Worm (Caenorhabditis elegans) whole organism, late embryonic: ENCODE data around the gene M03E7.3.

Experiments used
- F13H6.1 ChIP-seq: sonication (generic microtip); optimal IDR thresholded peaks from 2 replicates; lab custom pipeline; 2016; ENCODE audit warnings: missing genetic modification characterization, missing compliant biosample characterization
- ceh-19 ChIP-seq: fragments of 200-800 bp; sonication (Bioruptor generic); optimal IDR thresholded peaks from 2 replicates; lab custom pipeline; 2018; ENCODE audit warnings: mild to moderate bottlenecking, missing genetic modification characterization, missing compliant biosample characterization
- ceh-2 ChIP-seq: sonication (generic microtip); optimal IDR thresholded peaks from 2 replicates; lab custom pipeline; 2016; ENCODE audit warnings: missing genotype, missing genetic modification characterization, missing compliant biosample characterization
- ceh-34 ChIP-seq: sonication (generic microtip); optimal IDR thresholded peaks from 2 replicates; lab custom pipeline; 2016; ENCODE audit warnings: mild to moderate bottlenecking, missing genetic modification characterization, missing compliant biosample characterization
- lin-11 ChIP-seq: fragments of 200-800 bp; sonication (Bioruptor generic); optimal IDR thresholded peaks from 2 replicates; lab custom pipeline; 2018; ENCODE audit warnings: mild to moderate bottlenecking, missing genetic modification characterization, missing compliant biosample characterization
- nhr-11 ChIP-seq: fragments of 150-350 bp; optimal IDR thresholded peaks from 2 replicates; lab custom pipeline; 2014; ENCODE audit warnings: missing biosample characterization, missing genetic modification characterization
- pqm-1 ChIP-seq: sonication (generic microtip); optimal IDR thresholded peaks from 2 replicates; lab custom pipeline; 2016; ENCODE audit warnings: missing genetic modification characterization, missing compliant biosample characterization
- rnt-1 ChIP-seq: sonication (generic microtip); optimal IDR thresholded peaks from 2 replicates; lab custom pipeline; 2016; ENCODE audit warnings: missing genetic modification characterization, missing compliant biosample characterization
- tbx-2 ChIP-seq: sonication (generic microtip); optimal IDR thresholded peaks from 2 replicates; lab custom pipeline; 2016; ENCODE audit warnings: missing genetic modification characterization, missing compliant biosample characterization
- ttx-3 ChIP-seq: sonication (generic microtip); optimal IDR thresholded peaks from 2 replicates; lab custom pipeline; 2016; ENCODE audit warnings: missing genetic modification reagents, missing genetic modification characterization, missing compliant biosample characterization
- unc-3 ChIP-seq, 2 experiments: fragments of 200-800 bp in 1 of 2; sonication (Bioruptor generic) in 1 of 2; sonication (generic microtip) in 1 of 2; conservative IDR thresholded peaks in 1 of 2; optimal IDR thresholded peaks in 1 of 2; 2 replicates each; pipeline versions ENCODE4 v1.3.6 to Lab custom; 2016 to 2022; ENCODE audit warnings: missing compliant biosample characterization in 2 of 2, missing genetic modification characterization in 2 of 2, missing genetic modification reagents in 1 of 2

DNA sequence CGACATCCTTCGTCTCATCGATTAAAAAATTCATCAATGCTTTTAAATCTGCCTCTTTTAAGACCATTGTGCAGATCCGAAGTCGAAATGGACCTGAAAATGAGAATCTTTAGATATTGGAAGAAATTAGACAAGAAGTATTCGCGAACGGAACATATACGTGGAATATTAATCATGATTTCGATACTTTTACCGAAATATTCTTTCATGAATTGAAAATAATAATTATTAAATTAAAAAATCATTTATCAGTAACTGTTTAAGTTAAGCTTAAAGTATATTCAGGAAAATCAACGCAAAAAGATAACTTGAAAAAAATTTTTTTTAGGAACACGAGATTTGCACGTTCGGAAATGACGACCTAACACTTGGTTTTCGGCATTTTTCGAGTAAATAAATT lies 13.6 kb upstream of the M03E7.3 start, which contains the start of gene CD4.8:
- TF ChIP-seq lin-11 (tag; lab: Kevin White, UChicago) (no peak), F13H6.1 (tag; lab: Kevin White, UChicago) (no peak), ceh-19 (GFP tag; lab: Kevin White, UChicago) (no peak), rnt-1 (tag; lab: Kevin White, UChicago) (no peak), ceh-34 (no peak), ceh-2 (no peak), unc-3 (GFP tag; conservative IDR thresholded peaks at IDR 0.05; lab: Robert Waterston, UW) (no peak), unc-3 (tag; optimal IDR thresholded peaks at IDR 0.05; lab: Kevin White, UChicago) (no peak), nhr-11 (tag; lab: Kevin White, UChicago) (no peak), pqm-1 (no peak), tbx-2 (tag; lab: Kevin White, UChicago) (no peak), ttx-3 (tag; lab: Kevin White, UChicago) (no peak)
